Worm (Caenorhabditis elegans): ENCODE measurements around the gene T11F9.21.
A peak's percentile ranks its signal among the peaks of the same experiment; 100 is the strongest.

Gene T11F9.21

ce11 chrV:11531831-11532534, 39.4 kb downstream of the T11F9.21 start:
- TF ChIP-seq him-1 (tag; optimal IDR thresholded peaks at IDR 0.05) (no peak), dao-5 (tag; optimal IDR thresholded peaks at IDR 0.05) (peak; percentile 43), W03F9.2 (tag; optimal IDR thresholded peaks at IDR 0.05) (peak; percentile 23)

ce11 chrV:11532535-11532853, 39.9 kb downstream of the T11F9.21 start:
- no peak for TF ChIP-seq him-1 (tag; optimal IDR thresholded peaks at IDR 0.05)
- TF ChIP-seq W03F9.2 (tag; optimal IDR thresholded peaks at IDR 0.05): no peak
- TF ChIP-seq dao-5 (tag; optimal IDR thresholded peaks at IDR 0.05): no peak

- TF ChIP-seq W03F9.2 (tag; optimal IDR thresholded peaks at IDR 0.05) (no peak), him-1 (tag; optimal IDR thresholded peaks at IDR 0.05) (no peak), dao-5 (tag; optimal IDR thresholded peaks at IDR 0.05) (no peak)
Observed at ce11 chrV:11532964-11533363, 40.4 kb downstream of the T11F9.21 start.

- no peak for TF ChIP-seq dao-5 (tag; optimal IDR thresholded peaks at IDR 0.05)
- TF ChIP-seq W03F9.2 (tag; optimal IDR thresholded peaks at IDR 0.05): no peak
- TF ChIP-seq him-1 (tag; optimal IDR thresholded peaks at IDR 0.05): no peak
Observed at ce11 chrV:11533365-11533949, 40.9 kb downstream of the T11F9.21 start.

- TF ChIP-seq W03F9.2 (tag; optimal IDR thresholded peaks at IDR 0.05) (no peak), dao-5 (tag; optimal IDR thresholded peaks at IDR 0.05) (no peak), him-1 (tag; optimal IDR thresholded peaks at IDR 0.05) (no peak)
Observed at ce11 chrV:11534495-11535189, 42.1 kb downstream of the T11F9.21 start.

ce11 chrV:11535504-11536062, 43.0 kb downstream of the T11F9.21 start:
- no peak for TF ChIP-seq dao-5 (tag; optimal IDR thresholded peaks at IDR 0.05)
- TF ChIP-seq W03F9.2 (tag; optimal IDR thresholded peaks at IDR 0.05): peak; percentile 40

- TF ChIP-seq dao-5 (tag; optimal IDR thresholded peaks at IDR 0.05): no peak
- no peak for TF ChIP-seq W03F9.2 (tag; optimal IDR thresholded peaks at IDR 0.05)
- TF ChIP-seq him-1 (tag; optimal IDR thresholded peaks at IDR 0.05): no peak
Observed at ce11 chrV:11536667-11537066, 44.1 kb downstream of the T11F9.21 start.

ce11 chrV:11539502-11539901, 46.9 kb downstream of the T11F9.21 start:
- TF ChIP-seq W03F9.2 (tag; optimal IDR thresholded peaks at IDR 0.05) (no peak), dao-5 (tag; optimal IDR thresholded peaks at IDR 0.05) (no peak), him-1 (tag; optimal IDR thresholded peaks at IDR 0.05) (no peak)

ce11 chrV:11541284-11541683, 48.7 kb downstream of the T11F9.21 start:
- TF ChIP-seq dao-5 (tag; optimal IDR thresholded peaks at IDR 0.05): no peak
- TF ChIP-seq him-1 (tag; optimal IDR thresholded peaks at IDR 0.05): no peak
- TF ChIP-seq W03F9.2 (tag; optimal IDR thresholded peaks at IDR 0.05): no peak
